Fruit fly (Drosophila melanogaster): ENCODE data around the gene Rim2.

- TF ChIP-seq CG8478 (optimal IDR thresholded peaks at IDR 0.05) (no peak), CTCF (optimal IDR thresholded peaks at IDR 0.05) (no peak)
Observed at dm6 chr2L:1756351-1756750, 32.2 kb upstream of the Rim2 start, which contains the start of gene Gr22f.
